Fruit fly (Drosophila melanogaster): ENCODE data around the gene CG7382.

CG7382 gene

dm6 chr2L:5526738-5527137 lies 7.0 kb upstream of the CG7382 start, which contains the start of gene Cox11 (continued):
- no peak for TF ChIP-seq Oaz (GFP tag; IDR thresholded peaks at IDR 0.05)
- TF ChIP-seq Bgb (GFP tag; IDR thresholded peaks at IDR 0.05; ENCODE audit: partially characterized antibody): peak; percentile 34; the same call in 1 of the 2 replicates
- TF ChIP-seq vnd (GFP tag; IDR thresholded peaks at IDR 0.05; ENCODE audit: partially characterized antibody): 0 out of 3 replicates have a peak, but pooled peaks have one; percentile 44
- no peak for TF ChIP-seq wdn (GFP tag; IDR thresholded peaks at IDR 0.05)
- TF ChIP-seq Dp (GFP tag; optimal IDR thresholded peaks at IDR 0.05): peak; percentile 71
- TF ChIP-seq Opbp (GFP tag; IDR thresholded peaks at IDR 0.05; ENCODE audit: partially characterized antibody): peak; percentile 60; the same call in 2 of the 3 replicates
- no peak for TF ChIP-seq HLH54F (GFP tag; optimal IDR thresholded peaks at IDR 0.05)
- no peak for TF ChIP-seq onecut (GFP tag; IDR thresholded peaks at IDR 0.05)
- TF ChIP-seq luna (GFP tag; optimal IDR thresholded peaks at IDR 0.05): no peak
- TF ChIP-seq Jarid2 (GFP tag; optimal IDR thresholded peaks at IDR 0.05): no peak
- TF ChIP-seq CG6689 (GFP tag; IDR thresholded peaks at IDR 0.05): no peak
- TF ChIP-seq bbx (GFP tag; IDR thresholded peaks at IDR 0.05; ENCODE audit: partially characterized antibody): peak; percentile 73
- TF ChIP-seq Dll (GFP tag; IDR thresholded peaks at IDR 0.05; ENCODE audit: partially characterized antibody): peak; percentile 44; the same call in 2 of the 4 replicates
- TF ChIP-seq YL-1 (GFP tag; optimal IDR thresholded peaks at IDR 0.05): no peak
- no peak for TF ChIP-seq nerfin-1 (tag; optimal IDR thresholded peaks at IDR 0.05)
- no peak for TF ChIP-seq NK7.1 (GFP tag; optimal IDR thresholded peaks at IDR 0.05)
- TF ChIP-seq CG13424 (tag; optimal IDR thresholded peaks at IDR 0.05): no peak
- peak; percentile 51; the same call in 1 of the 3 replicates for TF ChIP-seq CG14860 (GFP tag; IDR thresholded peaks at IDR 0.05; ENCODE audit: partially characterized antibody)
- no peak for TF ChIP-seq zfh2 (GFP tag; optimal IDR thresholded peaks at IDR 0.05)
- no peak for TF ChIP-seq Xbp1 (GFP tag; optimal IDR thresholded peaks at IDR 0.05)
- no peak for TF ChIP-seq CG12219 (GFP tag; optimal IDR thresholded peaks at IDR 0.05)
- 0 out of 2 replicates have a peak, but pooled peaks have one; percentile 21 for TF ChIP-seq ato (GFP tag; IDR thresholded peaks at IDR 0.05; ENCODE audit: partially characterized antibody)
- no peak for TF ChIP-seq crc (GFP tag; optimal IDR thresholded peaks at IDR 0.05)
- 0 out of 4 replicates have a peak, but pooled peaks have one; percentile 43 for TF ChIP-seq chinmo (GFP tag; IDR thresholded peaks at IDR 0.05; ENCODE audit: partially characterized antibody)
- TF ChIP-seq pum (GFP tag; optimal IDR thresholded peaks at IDR 0.05): no peak
- peak; percentile 18 for TF ChIP-seq stwl (tag; optimal IDR thresholded peaks at IDR 0.05)
- no peak; the same call in 1 of the 2 replicates for TF ChIP-seq amos (GFP tag; IDR thresholded peaks at IDR 0.05; ENCODE audit: partially characterized antibody)
- TF ChIP-seq gce (GFP tag; IDR thresholded peaks at IDR 0.05): no peak
- TF ChIP-seq Med (GFP tag): no peak
- no peak for TF ChIP-seq nom (GFP tag; optimal IDR thresholded peaks at IDR 0.05)
- TF ChIP-seq pzg (GFP tag; optimal IDR thresholded peaks at IDR 0.05): peak; percentile 35
- TF ChIP-seq so (GFP tag; IDR thresholded peaks at IDR 0.05): no peak
- TF ChIP-seq Ssrp (tag; optimal IDR thresholded peaks at IDR 0.05): no peak
- TF ChIP-seq Hsf (GFP tag; optimal IDR thresholded peaks at IDR 0.05): no peak
- TF ChIP-seq Nf-YA (GFP tag; IDR thresholded peaks at IDR 0.05): no peak
- no peak for TF ChIP-seq Asciz (GFP tag; optimal IDR thresholded peaks at IDR 0.05)
- TF ChIP-seq crp (GFP tag; optimal IDR thresholded peaks at IDR 0.05): peak in 1 of 2 experiments; percentile 88
- no peak for TF ChIP-seq CG16815 (GFP tag; optimal IDR thresholded peaks at IDR 0.05)
- no peak for TF ChIP-seq CG6654 (GFP tag; optimal IDR thresholded peaks at IDR 0.05)
- TF ChIP-seq Sry-δ (GFP tag; optimal IDR thresholded peaks at IDR 0.05): peak; percentile 10
- no peak for TF ChIP-seq Gug (GFP tag; IDR thresholded peaks at IDR 0.05)
- no peak for TF ChIP-seq Lim3 (GFP tag; IDR thresholded peaks at IDR 0.05)
- TF ChIP-seq hb (GFP tag; IDR thresholded peaks at IDR 0.05; ENCODE audit: partially characterized antibody): peak; percentile 55; the same call in 1 of the 3 replicates
- TF ChIP-seq Chrac-16 (GFP tag; optimal IDR thresholded peaks at IDR 0.05): no peak
- peak; percentile 87 for TF ChIP-seq E2f2 (GFP tag; IDR thresholded peaks at IDR 0.05)
- peak; percentile 27 for TF ChIP-seq BEAF-32 (GFP tag; optimal IDR thresholded peaks at IDR 0.05)
- TF ChIP-seq Fer3 (tag; optimal IDR thresholded peaks at IDR 0.05): no peak
- no peak for TF ChIP-seq Ravus (GFP tag; IDR thresholded peaks at IDR 0.05)
- TF ChIP-seq CG2712 (tag; optimal IDR thresholded peaks at IDR 0.05): no peak

Data from whole organism, embryonic.